Worm (Caenorhabditis elegans): ENCODE results near the gene F10C1.8.

ce11 chrII:5704479-5704878 lies 49.8 kb upstream of the F10C1.8 start:
- TF ChIP-seq mdl-1 (tag; optimal IDR thresholded peaks at IDR 0.05) (no peak), lsy-2 (tag; optimal IDR thresholded peaks at IDR 0.05) (no peak), nhr-12 (tag; optimal IDR thresholded peaks at IDR 0.05) (no peak), mep-1 (tag; optimal IDR thresholded peaks at IDR 0.05) (no peak), F16B12.6 (tag; optimal IDR thresholded peaks at IDR 0.05) (no peak), ztf-11 (tag; optimal IDR thresholded peaks at IDR 0.05) (no peak), efl-1 (optimal IDR thresholded peaks at IDR 0.05) (no peak), efl-1 (GFP tag; optimal IDR thresholded peaks at IDR 0.05 in 1 of 2) (no peak), fos-1 (tag; optimal IDR thresholded peaks at IDR 0.05) (no peak), dsc-1 (tag; optimal IDR thresholded peaks at IDR 0.05) (no peak), nhr-28 (tag; optimal IDR thresholded peaks at IDR 0.05) (no peak), pqm-1 (tag; optimal IDR thresholded peaks at IDR 0.05) (no peak), lir-3 (tag; optimal IDR thresholded peaks at IDR 0.05; ENCODE audit: poor library complexity) (no peak)

All from whole organism, L1 larva.